Fruit fly (Drosophila melanogaster) whole organism, embryonic: ENCODE results near the gene CG31752.
A peak's percentile ranks its signal among the peaks of the same experiment; 100 is the strongest.

Experiments
- CG10366 ChIP-seq: fragments of 200-800 bp; sonication (Bioruptor generic); IDR thresholded peaks from 2 replicates; pipeline ENCODE4 v1.3.6; 2022; ENCODE audit warnings: missing biosample characterization, missing genetic modification characterization
- CG11695 ChIP-seq: fragments of 200-800 bp; sonication (Bioruptor generic); IDR thresholded peaks from 3 replicates; pipeline ENCODE4 v1.3.6; 2022; ENCODE audit warnings: missing biosample characterization, missing genetic modification characterization
- CG11723 ChIP-seq: fragments of 200-800 bp; sonication (Bioruptor generic); optimal IDR thresholded peaks from 2 replicates; lab custom pipeline; 2017; ENCODE audit warnings: missing biosample characterization, mild to moderate bottlenecking, missing genetic modification characterization
- CG12942 ChIP-seq: fragments of 200-800 bp; sonication (Bioruptor generic); optimal IDR thresholded peaks from 3 replicates; lab custom pipeline; 2016; ENCODE audit warnings: missing biosample characterization, missing genetic modification characterization
- CG13894 ChIP-seq: fragments of 200-800 bp; sonication (Bioruptor generic); optimal IDR thresholded peaks from 3 replicates; lab custom pipeline; 2018; ENCODE audit warnings: missing biosample characterization, mild to moderate bottlenecking, missing genetic modification characterization, moderate library complexity
- CG15601 ChIP-seq: fragments of 200-800 bp; sonication (Bioruptor generic); optimal IDR thresholded peaks from 3 replicates; lab custom pipeline; 2019; ENCODE audit warnings: missing biosample characterization, mild to moderate bottlenecking, missing genetic modification characterization, moderate library complexity
- CG1603 ChIP-seq: fragments of 200-800 bp; sonication (Bioruptor generic); optimal IDR thresholded peaks from 2 replicates; lab custom pipeline; 2019; ENCODE audit warnings: missing biosample characterization, mild to moderate bottlenecking, missing genetic modification characterization, moderate library complexity
- CG18011 ChIP-seq: fragments of 200-800 bp; sonication (Bioruptor generic); optimal IDR thresholded peaks from 2 replicates; lab custom pipeline; 2017; ENCODE audit warnings: missing biosample characterization, missing genetic modification characterization, mild to moderate bottlenecking, moderate library complexity, missing genotype
- CG2120 ChIP-seq: fragments of 200-800 bp; sonication (Bioruptor generic); optimal IDR thresholded peaks from 3 replicates; lab custom pipeline; 2016; ENCODE audit warnings: missing biosample characterization, missing genetic modification characterization
- CG33557 ChIP-seq: fragments of 200-800 bp; sonication (Bioruptor generic); optimal IDR thresholded peaks from 2 replicates; lab custom pipeline; 2019; ENCODE audit warnings: missing biosample characterization, mild to moderate bottlenecking, missing genetic modification characterization, moderate library complexity
- CG3407 ChIP-seq: fragments of 200-800 bp; sonication (Bioruptor generic); optimal IDR thresholded peaks from 2 replicates; lab custom pipeline; 2018; ENCODE audit warnings: missing biosample characterization, mild to moderate bottlenecking, missing genetic modification characterization
- CG34376 ChIP-seq: fragments of 200-800 bp; sonication (Bioruptor generic); optimal IDR thresholded peaks from 2 replicates; lab custom pipeline; 2018; ENCODE audit warnings: missing biosample characterization, mild to moderate bottlenecking, missing genetic modification characterization
- CG7556 ChIP-seq: fragments of 200-800 bp; sonication (Bioruptor generic); optimal IDR thresholded peaks from 2 replicates; lab custom pipeline; 2017; ENCODE audit warnings: missing biosample characterization, mild to moderate bottlenecking, missing genetic modification characterization
- CG9437 ChIP-seq: fragments of 200-800 bp; sonication (Bioruptor generic); optimal IDR thresholded peaks from 2 replicates; lab custom pipeline; 2018; ENCODE audit warnings: missing biosample characterization, mild to moderate bottlenecking, missing genetic modification characterization
- CoRest ChIP-seq: fragments of 200-800 bp; sonication (Bioruptor generic); optimal IDR thresholded peaks from 3 replicates; lab custom pipeline; 2018; ENCODE audit warnings: missing biosample characterization, mild to moderate bottlenecking, missing genetic modification characterization, moderate library complexity
- Dbx ChIP-seq: fragments of 200-800 bp; sonication (Bioruptor generic); IDR thresholded peaks from 3 replicates; pipeline ENCODE4 v1.3.6; 2022; ENCODE audit warnings: missing biosample characterization, missing genetic modification characterization
- Dfd ChIP-seq, 2 experiments: fragments of >200 bp; optimal IDR thresholded peaks; 2 replicates each; lab custom pipeline; 2017; ENCODE audit warnings: missing biosample characterization in 2 of 2, missing genetic modification characterization in 2 of 2
- Doc2 ChIP-seq: fragments of 200-800 bp; sonication (Bioruptor generic); IDR thresholded peaks from 2 replicates; pipeline ENCODE4 v1.3.6; 2022; ENCODE audit warnings: missing biosample characterization, missing genetic modification characterization
- Hey ChIP-seq: fragments of 200-800 bp; sonication (Bioruptor generic); optimal IDR thresholded peaks from 3 replicates; lab custom pipeline; 2018; ENCODE audit warnings: missing biosample characterization, mild to moderate bottlenecking, missing genetic modification characterization
- Hr51 ChIP-seq, 2 experiments: fragments of 200-800 bp; sonication (Bioruptor generic); optimal IDR thresholded peaks; 2 replicates in 1 of 2; 3 replicates in 1 of 2; lab custom pipeline; 2016 to 2018; ENCODE audit warnings: missing biosample characterization in 2 of 2, missing genetic modification characterization in 2 of 2, mild to moderate bottlenecking in 1 of 2, moderate library complexity in 1 of 2
- NC2α ChIP-seq: fragments of 200-800 bp; sonication (Bioruptor generic); optimal IDR thresholded peaks from 2 replicates; lab custom pipeline; 2016; ENCODE audit warnings: missing biosample characterization, missing genetic modification characterization
- Nf-YA ChIP-seq: fragments of 200-800 bp; sonication (Bioruptor generic); IDR thresholded peaks from 2 replicates; pipeline ENCODE4 v1.3.6; 2022; ENCODE audit warnings: missing biosample characterization, missing genetic modification characterization
- Nf-YC ChIP-seq: fragments of 200-800 bp; optimal IDR thresholded peaks from 3 replicates; lab custom pipeline; 2019; ENCODE audit warnings: missing biosample characterization, mild to moderate bottlenecking, missing genetic modification characterization, moderate library complexity
- Stat92E ChIP-seq, 3 experiments: fragments of >200 bp in 2 of 3; fragments of 200-800 bp in 1 of 3; sonication (Bioruptor generic) in 1 of 3; optimal IDR thresholded peaks; 2 replicates each; lab custom pipeline; 2017 to 2019; ENCODE audit warnings: missing biosample characterization in 3 of 3, missing genetic modification characterization in 3 of 3, mild to moderate bottlenecking in 1 of 3, moderate library complexity in 1 of 3
- TFAM ChIP-seq: fragments of 200-800 bp; sonication (Bioruptor generic); optimal IDR thresholded peaks from 2 replicates; lab custom pipeline; 2017; ENCODE audit warnings: missing biosample characterization, missing genetic modification characterization, inconsistent platforms
- Tbp ChIP-seq: fragments of >200 bp; optimal IDR thresholded peaks from 2 replicates; lab custom pipeline; 2018; ENCODE audit warnings: missing biosample characterization, missing genetic modification characterization
- Trl ChIP-seq, 3 experiments: fragments of >200 bp in 2 of 3; fragments of 200-800 bp in 1 of 3; sonication (Bioruptor generic) in 1 of 3; optimal IDR thresholded peaks; 2 replicates in 1 of 3; 3 replicates in 2 of 3; lab custom pipeline; 2016 to 2017; ENCODE audit warnings: missing biosample characterization in 1 of 3, missing genetic modification characterization in 1 of 3
- Xbp1 ChIP-seq: fragments of 200-800 bp; sonication (Bioruptor generic); optimal IDR thresholded peaks from 3 replicates; lab custom pipeline; 2016; ENCODE audit warnings: missing biosample characterization, mild to moderate bottlenecking, missing genetic modification characterization
- ap ChIP-seq: fragments of 200-800 bp; sonication (Bioruptor generic); IDR thresholded peaks from 2 replicates; pipeline ENCODE4 v1.3.6; 2022; ENCODE audit warnings: missing biosample characterization, missing genetic modification characterization
- ara ChIP-seq: fragments of 200-800 bp; sonication (Bioruptor generic); IDR thresholded peaks from 2 replicates; pipeline ENCODE4 v1.3.6; 2022; ENCODE audit warnings: missing biosample characterization, missing genetic modification characterization
- ato ChIP-seq: fragments of 200-800 bp; sonication (Bioruptor generic); IDR thresholded peaks from 2 replicates; pipeline ENCODE4 v1.3.6; 2022; ENCODE audit warnings: missing biosample characterization, missing genetic modification characterization; ENCODE audit not compliant: partially characterized antibody
- chm ChIP-seq: fragments of 200-800 bp; sonication (Bioruptor generic); IDR thresholded peaks from 2 replicates; pipeline ENCODE4 v1.3.6; 2022; ENCODE audit warnings: missing biosample characterization, missing genetic modification characterization
- exex ChIP-seq: fragments of 200-800 bp; sonication (Bioruptor generic); optimal IDR thresholded peaks from 4 replicates; lab custom pipeline; 2018; ENCODE audit warnings: missing biosample characterization, mild to moderate bottlenecking, missing genetic modification characterization, moderate library complexity
- ftz-f1 ChIP-seq: fragments of 200-800 bp; sonication (Bioruptor generic); optimal IDR thresholded peaks from 2 replicates; lab custom pipeline; 2016; ENCODE audit warnings: missing biosample characterization, missing genetic modification characterization
- gfzf ChIP-seq: fragments of 200-800 bp; sonication (Bioruptor generic); optimal IDR thresholded peaks from 2 replicates; lab custom pipeline; 2016; ENCODE audit warnings: missing biosample characterization, mild to moderate bottlenecking, missing genetic modification characterization, moderate library complexity
- her ChIP-seq: fragments of 200-800 bp; sonication (Bioruptor generic); optimal IDR thresholded peaks from 2 replicates; lab custom pipeline; 2016; ENCODE audit warnings: missing biosample characterization, missing genetic modification characterization
- insv ChIP-seq, 2 experiments: fragments of 200-800 bp; sonication (Bioruptor generic); optimal IDR thresholded peaks; 3 replicates each; lab custom pipeline; 2016 to 2018; ENCODE audit warnings: missing biosample characterization in 2 of 2, missing genetic modification characterization in 2 of 2
- mirr ChIP-seq: fragments of 200-800 bp; sonication (Bioruptor generic); optimal IDR thresholded peaks from 3 replicates; lab custom pipeline; 2018; ENCODE audit warnings: missing biosample characterization, mild to moderate bottlenecking, missing genetic modification characterization
- nerfin-1 ChIP-seq: fragments of 200-800 bp; sonication (Bioruptor generic); optimal IDR thresholded peaks from 3 replicates; lab custom pipeline; 2019; ENCODE audit warnings: missing biosample characterization, mild to moderate bottlenecking, missing genetic modification characterization, moderate library complexity
- oc ChIP-seq: fragments of 200-800 bp; sonication (Bioruptor generic); optimal IDR thresholded peaks from 2 replicates; lab custom pipeline; 2018; ENCODE audit warnings: missing biosample characterization, mild to moderate bottlenecking, missing genetic modification characterization, moderate library complexity
- odd ChIP-seq: fragments of 200-800 bp; sonication (Bioruptor generic); optimal IDR thresholded peaks from 2 replicates; lab custom pipeline; 2017; ENCODE audit warnings: missing biosample characterization, mild to moderate bottlenecking, missing genetic modification characterization
- run ChIP-seq: fragments of 200-800 bp; sonication (Bioruptor generic); optimal IDR thresholded peaks from 3 replicates; lab custom pipeline; 2018; ENCODE audit warnings: missing biosample characterization, mild to moderate bottlenecking, missing genetic modification characterization
- sim ChIP-seq: fragments of 200-800 bp; sonication (Bioruptor generic); IDR thresholded peaks from 2 replicates; pipeline ENCODE4 v1.3.6; 2022; ENCODE audit warnings: missing biosample characterization, missing genetic modification characterization
- slbo ChIP-seq: fragments of 200-800 bp; sonication (Bioruptor generic); IDR thresholded peaks from 2 replicates; pipeline ENCODE4 v1.3.6; 2022; ENCODE audit warnings: missing biosample characterization, missing genetic modification characterization
- sna ChIP-seq: fragments of 200-800 bp; sonication (Bioruptor generic); IDR thresholded peaks from 2 replicates; pipeline ENCODE4 v1.3.6; 2022; ENCODE audit warnings: missing biosample characterization, missing genetic modification characterization; ENCODE audit not compliant: partially characterized antibody
- trh ChIP-seq: fragments of 200-800 bp; sonication (Bioruptor generic); optimal IDR thresholded peaks from 2 replicates; lab custom pipeline; 2016; ENCODE audit warnings: missing biosample characterization, missing genetic modification characterization
- tx ChIP-seq: fragments of 200-800 bp; sonication (Bioruptor generic); optimal IDR thresholded peaks from 2 replicates; lab custom pipeline; 2016; ENCODE audit warnings: missing biosample characterization, missing genetic modification characterization
- vvl ChIP-seq: fragments of 200-800 bp; sonication (Bioruptor generic); IDR thresholded peaks from 2 replicates; pipeline ENCODE4 v1.3.6; 2022; ENCODE audit warnings: missing biosample characterization, missing genetic modification characterization
- wek ChIP-seq: fragments of 200-800 bp; sonication (Bioruptor generic); optimal IDR thresholded peaks from 3 replicates; lab custom pipeline; 2018; ENCODE audit warnings: missing biosample characterization, mild to moderate bottlenecking, missing genetic modification characterization, moderate library complexity
- z ChIP-seq: fragments of 200-800 bp; sonication (Bioruptor generic); IDR thresholded peaks from 3 replicates; pipeline ENCODE4 v1.3.6; 2022; ENCODE audit warnings: missing biosample characterization, missing genetic modification characterization

CG31752 gene

dm6 chr2L:18795917-18796402, 45.1 kb downstream of the CG31752 start (continued):
- TF ChIP-seq CG3407 (GFP tag; lab: Kevin White, UChicago) (no peak), Tbp (no peak), CG2120 (GFP tag; lab: Kevin White, UChicago) (no peak), CG11695 (GFP tag; lab: Robert Waterston, UW) (no peak), vvl (0 out of 2 replicates have a peak, but pooled peaks have one; percentile 24), CG1603 (tag; lab: Kevin White, UChicago) (no peak), CG7556 (no peak), ara (no peak), oc (no peak), ato (GFP tag; lab: Robert Waterston, UW) (no peak; the same call in 1 of the 2 replicates), nerfin-1 (peak; percentile 32), slbo (no peak), CoRest (peak; percentile 6), sna (GFP tag; lab: Robert Waterston, UW) (no peak), sim (no peak), Hr51 (GFP tag; optimal IDR thresholded peaks at IDR 0.05; lab: Kevin White, UChicago) (no peak), CG33557 (no peak), TFAM (no peak), Stat92E (GFP tag; optimal IDR thresholded peaks at IDR 0.05; lab: Kevin White, UChicago) (no peak), mirr (GFP tag; lab: Kevin White, UChicago) (no peak), z (GFP tag; lab: Robert Waterston, UW) (no peak), CG12942 (GFP tag; lab: Kevin White, UChicago) (no peak), ap (GFP tag; lab: Robert Waterston, UW) (no peak), CG34376 (GFP tag; lab: Kevin White, UChicago) (no peak), Doc2 (GFP tag; lab: Robert Waterston, UW) (no peak), CG13894 (tag; lab: Kevin White, UChicago) (no peak), ftz-f1 (GFP tag; lab: Kevin White, UChicago) (no peak), exex (peak; percentile 13), tx (GFP tag; lab: Kevin White, UChicago) (no peak), CG18011 (GFP tag; lab: Kevin White, UChicago) (no peak), Trl (optimal IDR thresholded peaks at IDR 0.05; lab: Kevin White, UChicago) (peak; percentile 87 to 94), Trl (GFP tag; optimal IDR thresholded peaks at IDR 0.05; lab: Kevin White, UChicago) (peak; percentile 15), Xbp1 (GFP tag; lab: Kevin White, UChicago) (no peak), Dfd (GFP tag; optimal IDR thresholded peaks at IDR 0.05; lab: Kevin White, UChicago) (no peak), CG11723 (GFP tag; lab: Kevin White, UChicago) (no peak), wek (GFP tag; lab: Kevin White, UChicago) (no peak), Dbx (GFP tag; lab: Robert Waterston, UW) (no peak), CG10366 (GFP tag; lab: Robert Waterston, UW) (no peak), run (tag; lab: Kevin White, UChicago) (no peak), trh (GFP tag; lab: Kevin White, UChicago) (no peak), NC2α (GFP tag; lab: Kevin White, UChicago) (no peak), Hey (no peak), CG15601 (no peak), Nf-YA (GFP tag; lab: Robert Waterston, UW) (peak; percentile 83), her (GFP tag; lab: Kevin White, UChicago) (no peak), CG9437 (GFP tag; lab: Kevin White, UChicago) (no peak), odd (no peak), gfzf (GFP tag; lab: Kevin White, UChicago) (no peak), Nf-YC (tag; lab: Kevin White, UChicago) (peak; percentile 99), chm (peak; percentile 25; the same call in 1 of the 2 replicates), insv (GFP tag; optimal IDR thresholded peaks at IDR 0.05; lab: Kevin White, UChicago) (no peak)
